Fruit fly (Drosophila melanogaster) whole organism, embryonic: Measurements from ENCODE around the gene Hmbs.

Source experiments
- Blimp-1 ChIP-seq: fragments of 200-800 bp; sonication (Bioruptor generic); optimal IDR thresholded peaks from 3 replicates; lab custom pipeline; 2018; ENCODE audit warnings: missing biosample characterization, missing genetic modification characterization, mild to moderate bottlenecking, moderate library complexity, missing genetic modification reagents
- CG10147 ChIP-seq: fragments of 200-800 bp; sonication (Bioruptor generic); optimal IDR thresholded peaks from 2 replicates; lab custom pipeline; 2019; ENCODE audit warnings: missing biosample characterization, mild to moderate bottlenecking, missing genetic modification characterization, moderate library complexity
- CG1024 ChIP-seq: fragments of 200-800 bp; sonication (Bioruptor generic); IDR thresholded peaks from 2 replicates; pipeline ENCODE4 v1.3.6; 2022; ENCODE audit warnings: missing biosample characterization, missing genetic modification characterization
- CG10366 ChIP-seq: fragments of 200-800 bp; sonication (Bioruptor generic); IDR thresholded peaks from 2 replicates; pipeline ENCODE4 v1.3.6; 2022; ENCODE audit warnings: missing biosample characterization, missing genetic modification characterization
- CG12299 ChIP-seq: fragments of 200-800 bp; sonication (Bioruptor generic); optimal IDR thresholded peaks from 2 replicates; lab custom pipeline; 2018; ENCODE audit warnings: missing biosample characterization, mild to moderate bottlenecking, missing genetic modification characterization
- CG14667 ChIP-seq: fragments of 200-800 bp; sonication (Bioruptor generic); IDR thresholded peaks from 2 replicates; pipeline ENCODE4 v1.3.6; 2022; ENCODE audit warnings: missing biosample characterization, missing genetic modification characterization
- CG15601 ChIP-seq: fragments of 200-800 bp; sonication (Bioruptor generic); optimal IDR thresholded peaks from 3 replicates; lab custom pipeline; 2019; ENCODE audit warnings: missing biosample characterization, mild to moderate bottlenecking, missing genetic modification characterization, moderate library complexity
- CG17385 ChIP-seq: fragments of 200-800 bp; sonication (Bioruptor generic); optimal IDR thresholded peaks from 3 replicates; lab custom pipeline; 2018; ENCODE audit warnings: missing biosample characterization, mild to moderate bottlenecking, missing genetic modification characterization
- CG18011 ChIP-seq: fragments of 200-800 bp; sonication (Bioruptor generic); optimal IDR thresholded peaks from 2 replicates; lab custom pipeline; 2017; ENCODE audit warnings: missing biosample characterization, missing genetic modification characterization, mild to moderate bottlenecking, moderate library complexity, missing genotype
- CG2199 ChIP-seq: fragments of 200-800 bp; sonication (Bioruptor generic); IDR thresholded peaks from 3 replicates; pipeline ENCODE4 v1.3.6; 2022; ENCODE audit warnings: missing biosample characterization, missing genetic modification characterization
- CG2712 ChIP-seq: fragments of 200-800 bp; optimal IDR thresholded peaks from 3 replicates; lab custom pipeline; 2019; ENCODE audit warnings: missing biosample characterization, mild to moderate bottlenecking, missing genetic modification characterization, moderate library complexity
- CG3995 ChIP-seq: fragments of 200-800 bp; sonication (Bioruptor generic); optimal IDR thresholded peaks from 3 replicates; lab custom pipeline; 2016; ENCODE audit warnings: missing biosample characterization, missing genetic modification characterization
- CG4424 ChIP-seq: fragments of 200-800 bp; sonication (Bioruptor generic); optimal IDR thresholded peaks from 3 replicates; lab custom pipeline; 2016; ENCODE audit warnings: missing biosample characterization, missing genetic modification characterization
- CG7271 ChIP-seq: fragments of 200-800 bp; sonication (Bioruptor generic); optimal IDR thresholded peaks from 2 replicates; lab custom pipeline; 2018; ENCODE audit warnings: missing biosample characterization, mild to moderate bottlenecking, missing genetic modification characterization, moderate library complexity
- CG7839 ChIP-seq: fragments of 200-800 bp; sonication (Bioruptor generic); optimal IDR thresholded peaks from 3 replicates; lab custom pipeline; 2018; ENCODE audit warnings: missing biosample characterization, mild to moderate bottlenecking, missing genetic modification characterization, moderate library complexity
- CG8290 ChIP-seq, 3 experiments: fragments of 200-800 bp; sonication (Bioruptor generic); optimal IDR thresholded peaks; 2 replicates each; lab custom pipeline; 2016 to 2019; ENCODE audit warnings: missing biosample characterization in 3 of 3, missing genetic modification characterization in 3 of 3, mild to moderate bottlenecking in 2 of 3, moderate library complexity in 1 of 3
- CG9876 ChIP-seq: fragments of 200-800 bp; sonication (Bioruptor generic); optimal IDR thresholded peaks from 2 replicates; lab custom pipeline; 2016; ENCODE audit warnings: missing biosample characterization, missing genetic modification characterization
- CG9932 ChIP-seq: fragments of 200-800 bp; sonication (Bioruptor generic); IDR thresholded peaks from 2 replicates; pipeline ENCODE4 v1.3.6; 2022; ENCODE audit warnings: missing biosample characterization, missing genetic modification characterization
- D19A ChIP-seq: fragments of 200-800 bp; optimal IDR thresholded peaks from 3 replicates; lab custom pipeline; 2019; ENCODE audit warnings: missing biosample characterization, mild to moderate bottlenecking, missing genetic modification characterization, moderate library complexity
- Dip2 ChIP-seq: fragments of 200-800 bp; sonication (Bioruptor generic); IDR thresholded peaks from 2 replicates; pipeline ENCODE4 v1.3.6; 2022; ENCODE audit warnings: missing biosample characterization, missing genetic modification characterization
- Doc2 ChIP-seq: fragments of 200-800 bp; sonication (Bioruptor generic); IDR thresholded peaks from 2 replicates; pipeline ENCODE4 v1.3.6; 2022; ENCODE audit warnings: missing biosample characterization, missing genetic modification characterization
- Jarid2 ChIP-seq: fragments of 200-800 bp; sonication (Bioruptor generic); optimal IDR thresholded peaks from 3 replicates; lab custom pipeline; 2017; ENCODE audit warnings: mild to moderate bottlenecking, missing biosample characterization, missing genetic modification reagents, missing genetic modification characterization
- MTF-1 ChIP-seq: fragments of 200-800 bp; sonication (Bioruptor generic); optimal IDR thresholded peaks from 2 replicates; lab custom pipeline; 2018; ENCODE audit warnings: missing biosample characterization, mild to moderate bottlenecking, missing genetic modification characterization, borderline replicate concordance
- NC2β ChIP-seq: fragments of 200-800 bp; sonication (Bioruptor generic); optimal IDR thresholded peaks from 2 replicates; lab custom pipeline; 2016; ENCODE audit warnings: missing biosample characterization, missing genetic modification characterization
- Oaz ChIP-seq: fragments of 200-800 bp; sonication (Bioruptor generic); IDR thresholded peaks from 2 replicates; pipeline ENCODE4 v1.3.6; 2022; ENCODE audit warnings: missing biosample characterization, missing genetic modification characterization
- btn ChIP-seq: fragments of 200-800 bp; sonication (Bioruptor generic); optimal IDR thresholded peaks from 2 replicates; lab custom pipeline; 2016; ENCODE audit warnings: missing biosample characterization, missing genetic modification characterization
- caup ChIP-seq: fragments of 200-800 bp; sonication (Bioruptor generic); optimal IDR thresholded peaks from 3 replicates; lab custom pipeline; 2017; ENCODE audit warnings: missing biosample characterization, mild to moderate bottlenecking, missing genetic modification characterization, moderate library complexity; ENCODE audit not compliant: severe bottlenecking
- ci ChIP-seq: fragments of 200-800 bp; sonication (Bioruptor generic); IDR thresholded peaks from 3 replicates; pipeline ENCODE4 v1.3.6; 2022; ENCODE audit warnings: missing biosample characterization, missing genetic modification characterization
- crc ChIP-seq: fragments of 200-800 bp; sonication (Bioruptor generic); optimal IDR thresholded peaks from 2 replicates; lab custom pipeline; 2016; ENCODE audit warnings: missing biosample characterization, missing genetic modification characterization
- dysf ChIP-seq: fragments of 200-800 bp; sonication (Bioruptor generic); IDR thresholded peaks from 3 replicates; pipeline ENCODE4 v1.3.6; 2022; ENCODE audit warnings: missing biosample characterization, missing genetic modification characterization
- fd96Cb ChIP-seq: fragments of 200-800 bp; sonication (Bioruptor generic); optimal IDR thresholded peaks from 2 replicates; lab custom pipeline; 2018; ENCODE audit warnings: missing biosample characterization, mild to moderate bottlenecking, missing genetic modification characterization, moderate library complexity
- gcm ChIP-seq: fragments of 200-800 bp; sonication (Bioruptor generic); optimal IDR thresholded peaks from 2 replicates; lab custom pipeline; 2019; ENCODE audit warnings: missing biosample characterization, mild to moderate bottlenecking, missing genetic modification characterization, moderate library complexity
- gt ChIP-seq: fragments of 200-800 bp; sonication (Bioruptor generic); IDR thresholded peaks from 2 replicates; pipeline ENCODE4 v1.3.6; 2022; ENCODE audit warnings: missing biosample characterization, missing genetic modification characterization
- jumu ChIP-seq: fragments of 200-800 bp; sonication (Bioruptor generic); optimal IDR thresholded peaks from 3 replicates; lab custom pipeline; 2016; ENCODE audit warnings: missing biosample characterization, missing genetic modification characterization
- kni ChIP-seq: fragments of 200-800 bp; sonication (Bioruptor generic); optimal IDR thresholded peaks from 3 replicates; lab custom pipeline; 2017; ENCODE audit warnings: mild to moderate bottlenecking, missing biosample characterization, missing genetic modification reagents, missing genetic modification characterization
- knrl ChIP-seq: fragments of 200-800 bp; sonication (Bioruptor generic); IDR thresholded peaks from 3 replicates; pipeline ENCODE4 v1.3.6; 2022; ENCODE audit warnings: missing biosample characterization, missing genetic modification characterization; ENCODE audit not compliant: partially characterized antibody
- luna ChIP-seq: fragments of 200-800 bp; sonication (Bioruptor generic); optimal IDR thresholded peaks from 2 replicates; lab custom pipeline; 2016; ENCODE audit warnings: missing biosample characterization, missing genetic modification characterization
- mam ChIP-seq: fragments of 200-800 bp; sonication (Bioruptor generic); optimal IDR thresholded peaks from 3 replicates; lab custom pipeline; 2016; ENCODE audit warnings: missing biosample characterization, missing genetic modification characterization
- oc ChIP-seq: fragments of 200-800 bp; sonication (Bioruptor generic); optimal IDR thresholded peaks from 2 replicates; lab custom pipeline; 2018; ENCODE audit warnings: missing biosample characterization, mild to moderate bottlenecking, missing genetic modification characterization, moderate library complexity
- pho ChIP-seq: fragments of 200-800 bp; sonication (Bioruptor generic); optimal IDR thresholded peaks from 2 replicates; lab custom pipeline; 2016; ENCODE audit warnings: missing biosample characterization, missing genetic modification characterization
- repo ChIP-seq: fragments of 200-800 bp; sonication (Bioruptor generic); optimal IDR thresholded peaks from 2 replicates; lab custom pipeline; 2016; ENCODE audit warnings: missing biosample characterization, missing genetic modification characterization
- row ChIP-seq: fragments of 200-800 bp; sonication (Bioruptor generic); IDR thresholded peaks from 3 replicates; pipeline ENCODE4 v1.3.6; 2022; ENCODE audit warnings: missing biosample characterization, missing genetic modification characterization
- shn ChIP-seq: fragments of 200-800 bp; sonication (Bioruptor generic); optimal IDR thresholded peaks from 3 replicates; lab custom pipeline; 2016; ENCODE audit warnings: missing biosample characterization, missing genetic modification characterization
- sisA ChIP-seq: fragments of 200-800 bp; sonication (Bioruptor generic); IDR thresholded peaks from 2 replicates; pipeline ENCODE4 v1.3.6; 2022; ENCODE audit warnings: missing biosample characterization, missing genetic modification characterization
- sob ChIP-seq: fragments of 200-800 bp; sonication (Bioruptor generic); IDR thresholded peaks from 2 replicates; pipeline ENCODE4 v1.3.6; 2022; ENCODE audit warnings: missing biosample characterization, missing genetic modification characterization
- tin ChIP-seq: fragments of 200-800 bp; sonication (Bioruptor generic); optimal IDR thresholded peaks from 3 replicates; lab custom pipeline; 2016; ENCODE audit warnings: missing biosample characterization, missing genetic modification characterization
- tll ChIP-seq, 2 experiments: fragments of 200-800 bp in 1 of 2; fragments of >200 bp in 1 of 2; sonication (Bioruptor generic) in 1 of 2; optimal IDR thresholded peaks; 2 replicates each; lab custom pipeline; 2017 to 2019; ENCODE audit warnings: missing biosample characterization in 2 of 2, missing genetic modification characterization in 2 of 2, mild to moderate bottlenecking in 1 of 2, moderate library complexity in 1 of 2
- vnd ChIP-seq: fragments of 200-800 bp; sonication (Bioruptor generic); IDR thresholded peaks from 3 replicates; pipeline ENCODE4 v1.3.6; 2022; ENCODE audit warnings: missing biosample characterization, missing genetic modification characterization; ENCODE audit not compliant: partially characterized antibody

Hmbs gene

DNA sequence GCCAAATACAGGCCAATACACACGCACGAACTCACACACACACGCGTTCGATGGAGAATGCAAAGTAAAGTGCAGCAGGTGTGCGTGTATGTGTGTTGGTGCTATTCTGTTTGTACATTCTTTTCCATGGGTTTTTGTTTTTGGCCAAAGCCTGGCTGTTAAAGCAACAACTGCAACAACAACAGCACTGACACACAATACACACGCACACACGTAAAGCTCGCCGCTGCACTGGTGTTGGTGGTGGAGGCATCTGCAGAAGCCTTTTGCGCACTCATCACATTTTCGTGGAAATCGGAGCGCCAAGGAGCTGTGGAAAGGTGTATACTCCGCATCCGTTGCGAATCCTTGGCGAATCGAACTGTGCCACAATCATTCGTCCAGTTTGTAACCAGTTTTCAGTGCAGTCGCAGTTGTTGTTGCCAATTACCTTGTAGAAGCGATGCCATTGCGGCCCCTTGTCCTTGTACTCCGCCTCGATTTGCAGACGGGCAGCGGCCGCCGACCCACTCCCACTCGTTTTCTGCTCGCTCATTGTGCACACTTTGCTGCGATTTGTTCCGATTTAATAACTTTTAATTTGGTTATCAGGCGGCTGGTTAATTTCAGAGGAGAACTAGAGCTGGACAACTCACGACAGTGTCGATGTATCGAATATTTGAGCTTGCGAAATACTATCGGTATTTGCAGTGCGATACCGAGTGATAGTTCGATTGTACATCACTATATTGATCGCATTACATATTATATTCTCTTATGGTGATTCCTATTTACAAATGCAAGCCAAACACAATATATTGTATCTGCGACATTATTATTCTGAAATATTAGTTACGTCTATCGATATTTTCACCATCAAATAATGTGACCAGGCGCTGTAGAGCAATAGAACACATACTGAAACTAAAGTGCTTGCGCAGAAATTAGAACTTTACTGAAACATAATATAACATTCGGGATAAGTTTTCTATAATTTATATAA lies 15.5 kb downstream of the Hmbs start (continued):
- TF ChIP-seq CG10366 (GFP tag; lab: Robert Waterston, UW) (no peak), tin (GFP tag; lab: Kevin White, UChicago) (peak; percentile 11), CG8290 (GFP tag; optimal IDR thresholded peaks at IDR 0.05; lab: Kevin White, UChicago) (peak; percentile 39), CG8290 (tag; optimal IDR thresholded peaks at IDR 0.05; lab: Kevin White, UChicago) (peak in 1 of 2 experiments; percentile 77), CG7839 (tag; lab: Kevin White, UChicago) (peak; percentile 42), btn (GFP tag; lab: Kevin White, UChicago) (no peak), CG1024 (GFP tag; lab: Robert Waterston, UW) (no peak), CG9876 (no peak), CG2199 (GFP tag; lab: Robert Waterston, UW) (no peak), CG10147 (GFP tag; lab: Kevin White, UChicago) (no peak), Doc2 (no peak), Jarid2 (GFP tag; lab: Kevin White, UChicago) (no peak), gcm (GFP tag; lab: Kevin White, UChicago) (no peak), CG3995 (GFP tag; lab: Kevin White, UChicago) (peak; percentile 81), repo (no peak), sob (GFP tag; lab: Robert Waterston, UW) (0 out of 2 replicates have a peak, but pooled peaks have one; percentile 13), caup (GFP tag; lab: Kevin White, UChicago) (peak; percentile 11), gt (GFP tag; lab: Robert Waterston, UW) (no peak), CG17385 (GFP tag; lab: Kevin White, UChicago) (no peak), ci (GFP tag; lab: Robert Waterston, UW) (no peak), D19A (tag; lab: Kevin White, UChicago) (peak; percentile 34), mam (peak; percentile 44), MTF-1 (GFP tag; lab: Kevin White, UChicago) (no peak), CG4424 (GFP tag; lab: Kevin White, UChicago) (peak; percentile 59), CG12299 (tag; lab: Kevin White, UChicago) (no peak), Dip2 (GFP tag; lab: Robert Waterston, UW) (no peak), jumu (GFP tag; lab: Kevin White, UChicago) (peak; percentile 40), Oaz (GFP tag; lab: Robert Waterston, UW) (no peak), CG2712 (tag; lab: Kevin White, UChicago) (peak; percentile 59), kni (GFP tag; lab: Kevin White, UChicago) (no peak), CG15601 (tag; lab: Kevin White, UChicago) (peak; percentile 7), sisA (GFP tag; lab: Robert Waterston, UW) (no peak; the same call in 1 of the 2 replicates), tll (GFP tag; optimal IDR thresholded peaks at IDR 0.05; lab: Kevin White, UChicago) (no peak), pho (GFP tag; lab: Kevin White, UChicago) (peak; percentile 50), crc (GFP tag; lab: Kevin White, UChicago) (peak; percentile 0), CG7271 (tag; lab: Kevin White, UChicago) (no peak), NC2β (GFP tag; lab: Kevin White, UChicago) (peak; percentile 10), CG18011 (GFP tag; lab: Kevin White, UChicago) (no peak), CG9932 (GFP tag; lab: Robert Waterston, UW) (peak; percentile 81), shn (GFP tag; lab: Kevin White, UChicago) (peak; percentile 44), dysf (GFP tag; lab: Robert Waterston, UW) (0 out of 3 replicates have a peak, but pooled peaks have one; percentile 5), row (GFP tag; lab: Robert Waterston, UW) (peak; percentile 70), vnd (GFP tag; lab: Robert Waterston, UW) (peak; percentile 97), oc (tag; lab: Kevin White, UChicago) (no peak), CG14667 (no peak), fd96Cb (tag; lab: Kevin White, UChicago) (peak; percentile 13), knrl (GFP tag; lab: Robert Waterston, UW) (peak; percentile 98), luna (no peak), Blimp-1 (peak; percentile 6)
